Fruit fly (Drosophila melanogaster) Kc167 (cell line): Measurements from ENCODE around the gene CG32485.

Source experiments
- Myc ChIP-seq: fragments of >200 bp; optimal IDR thresholded peaks from 2 replicates; lab custom pipeline; 2017; ENCODE audit warnings: missing external identifiers
- Sin3A ChIP-seq: fragments of >200 bp; optimal IDR thresholded peaks from 2 replicates; lab custom pipeline; 2018; ENCODE audit warnings: missing external identifiers
- h ChIP-seq: fragments of >200 bp; optimal IDR thresholded peaks from 3 replicates; lab custom pipeline; 2018; ENCODE audit warnings: missing external identifiers
- insv ChIP-seq: fragments of >200 bp; optimal IDR thresholded peaks from 3 replicates; lab custom pipeline; 2018; ENCODE audit warnings: missing external identifiers
- psq ChIP-seq: fragments of >200 bp; optimal IDR thresholded peaks from 2 replicates; lab custom pipeline; 2017; ENCODE audit warnings: missing external identifiers
- ttk ChIP-seq: sonication (Bioruptor generic); optimal IDR thresholded peaks from 2 replicates; lab custom pipeline; 2017; ENCODE audit warnings: missing external identifiers

Gene CG32485

dm6 chr3L:3050185-3050584 lies at the start of gene CG32485:
TSS of gene CG32485 (plus strand) at chr3L:3050323.
- TF ChIP-seq h (lab: Kevin White, UChicago) = no peak
- TF ChIP-seq ttk (lab: Kevin White, UChicago) = no peak
- TF ChIP-seq Sin3A (lab: Kevin White, UChicago) = no peak
- TF ChIP-seq Myc (lab: Kevin White, UChicago) = no peak
- no peak for TF ChIP-seq psq (lab: Kevin White, UChicago)
- no peak for TF ChIP-seq insv (lab: Kevin White, UChicago)

dm6 chr3L:3001445-3001844 lies 48.7 kb upstream of the CG32485 start, which contains the start of gene FMRFaR:
TSS of gene FMRFaR (plus strand) at chr3L:3001716.
- TF ChIP-seq ttk (lab: Kevin White, UChicago) = no peak
- TF ChIP-seq Myc (lab: Kevin White, UChicago) = no peak

dm6 chr3L:3013496-3013895 lies 36.6 kb upstream of the CG32485 start:
- no peak for TF ChIP-seq Sin3A (lab: Kevin White, UChicago)
- TF ChIP-seq psq (lab: Kevin White, UChicago) = no peak
- TF ChIP-seq insv (lab: Kevin White, UChicago) = no peak
- no peak for TF ChIP-seq h (lab: Kevin White, UChicago)
- no peak for TF ChIP-seq ttk (lab: Kevin White, UChicago)
- no peak for TF ChIP-seq Myc (lab: Kevin White, UChicago)

dm6 chr3L:3015969-3016368 lies 34.2 kb upstream of the CG32485 start, which contains the start of gene CG32488:
TSS of gene CG32488 (minus strand) at chr3L:3016069.
- TF ChIP-seq psq (lab: Kevin White, UChicago) = no peak

dm6 chr3L:3017156-3017555 lies 33.0 kb upstream of the CG32485 start, which contains the start of gene CG32487:
TSS of gene CG32487 (minus strand) at chr3L:3017256.
- TF ChIP-seq Myc (lab: Kevin White, UChicago) (no peak), ttk (lab: Kevin White, UChicago) (no peak), insv (lab: Kevin White, UChicago) (no peak), psq (lab: Kevin White, UChicago) (no peak)

dm6 chr3L:3026421-3026820 lies 23.7 kb upstream of the CG32485 start, which contains the start of gene aly:
TSS of gene aly (minus strand) at chr3L:3026521.
- TF ChIP-seq insv (lab: Kevin White, UChicago) = no peak
- TF ChIP-seq psq (lab: Kevin White, UChicago) = no peak
- no peak for TF ChIP-seq Myc (lab: Kevin White, UChicago)
- TF ChIP-seq ttk (lab: Kevin White, UChicago) = no peak
- no peak for TF ChIP-seq h (lab: Kevin White, UChicago)
- TF ChIP-seq Sin3A (lab: Kevin White, UChicago) = no peak

- no peak for TF ChIP-seq ttk (lab: Kevin White, UChicago)
- no peak for TF ChIP-seq psq (lab: Kevin White, UChicago)
- TF ChIP-seq insv (lab: Kevin White, UChicago) = no peak
- TF ChIP-seq h (lab: Kevin White, UChicago) = no peak
- no peak for TF ChIP-seq Myc (lab: Kevin White, UChicago)
- TF ChIP-seq Sin3A (lab: Kevin White, UChicago) = no peak
These were observed 15.1 kb upstream of the CG32485 start, which contains the start of gene CG2162 for dm6 chr3L:3034779-3035643. TSS of gene CG2162 (plus strand) at chr3L:3035196.

- no peak for TF ChIP-seq psq (lab: Kevin White, UChicago)
- TF ChIP-seq h (lab: Kevin White, UChicago) = no peak
- TF ChIP-seq insv (lab: Kevin White, UChicago) = no peak
- TF ChIP-seq Sin3A (lab: Kevin White, UChicago) = no peak
- no peak for TF ChIP-seq Myc (lab: Kevin White, UChicago)
- TF ChIP-seq ttk (lab: Kevin White, UChicago) = no peak
These were observed 14.1 kb upstream of the CG32485 start for dm6 chr3L:3035769-3036583.

dm6 chr3L:3036951-3037586 lies 13.1 kb upstream of the CG32485 start:
- TF ChIP-seq insv (lab: Kevin White, UChicago) = no peak
- TF ChIP-seq Sin3A (lab: Kevin White, UChicago) = no peak
- no peak for TF ChIP-seq psq (lab: Kevin White, UChicago)
- no peak for TF ChIP-seq Myc (lab: Kevin White, UChicago)
- no peak for TF ChIP-seq h (lab: Kevin White, UChicago)
- no peak for TF ChIP-seq ttk (lab: Kevin White, UChicago)

dm6 chr3L:3037822-3038563 lies 12.1 kb upstream of the CG32485 start:
- TF ChIP-seq Sin3A (lab: Kevin White, UChicago) (no peak), ttk (lab: Kevin White, UChicago) (no peak)
